Worm (Caenorhabditis elegans) whole organism, dauer: ENCODE measurements around the gene abu-7.

Experiments
- unc-62 ChIP-seq: sonication (generic microtip); optimal IDR thresholded peaks from 2 replicates; lab custom pipeline; 2017; ENCODE audit warnings: missing biosample characterization, missing genetic modification reagents, missing genetic modification characterization

The abu-7 gene

DNA sequence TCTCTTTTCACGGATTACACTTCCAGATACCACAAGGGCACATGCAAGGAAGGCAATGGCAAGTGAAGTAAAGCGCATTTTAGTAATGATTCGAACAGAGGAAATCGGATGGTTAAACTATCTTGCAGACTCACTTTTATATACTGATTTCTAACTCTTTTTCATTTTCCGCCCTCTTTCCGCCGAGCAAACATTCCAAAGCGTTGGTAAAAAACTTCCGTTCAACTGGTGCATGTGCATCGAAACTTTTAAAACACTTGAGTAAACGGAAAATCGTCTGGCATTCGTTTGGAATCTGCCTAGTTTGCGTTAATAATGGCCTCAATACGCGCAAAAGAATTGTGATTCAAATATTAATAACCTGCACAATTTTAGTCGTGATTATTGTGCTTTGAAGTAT is at the start of gene abu-7:
TSS of gene abu-7 (minus strand) at position 101 of the 400 bp plus-strand sequence.
- TF ChIP-seq unc-62: no peak

DNA sequence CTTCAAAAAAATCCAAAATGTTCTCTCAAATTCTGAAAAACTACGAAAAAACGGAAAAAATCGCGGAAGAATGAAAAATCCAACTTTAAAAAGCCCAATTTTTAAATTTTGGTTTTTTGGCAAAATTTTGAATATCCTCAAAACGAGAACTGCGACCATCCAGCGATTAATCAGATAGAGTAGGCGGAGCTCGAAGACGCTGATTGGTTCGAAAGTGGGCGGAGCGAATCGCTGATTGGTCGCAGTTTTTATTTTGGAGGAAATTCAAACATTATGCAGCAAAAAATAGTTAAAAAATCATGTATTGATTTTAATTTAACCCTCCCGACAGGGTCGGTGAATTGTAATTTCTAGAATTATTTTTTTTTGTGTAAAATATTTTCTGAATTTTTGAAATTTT is 49.1 kb upstream of the abu-7 start:
- no peak for TF ChIP-seq unc-62

DNA sequence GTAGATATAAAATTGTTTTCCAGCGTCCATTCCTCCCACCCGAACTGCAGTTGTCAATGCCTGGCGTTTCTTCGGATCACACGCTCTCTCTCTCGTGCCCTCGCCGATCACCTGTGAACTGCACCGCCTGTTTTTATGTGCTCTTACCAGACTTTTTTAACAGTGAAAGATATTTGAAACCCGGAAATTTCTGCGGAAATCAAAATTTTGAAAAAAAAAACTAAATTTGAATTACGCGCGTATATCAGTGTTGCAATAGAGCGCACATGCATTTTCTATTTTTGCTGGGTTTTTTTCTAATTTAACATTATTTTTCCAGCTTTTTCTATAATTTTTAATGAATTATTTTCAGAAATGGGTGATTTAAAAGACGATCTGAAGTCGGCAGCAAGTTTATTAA is 39.5 kb upstream of the abu-7 start, which contains the start of gene ttc-37:
TSS of gene ttc-37 (plus strand) at position 349 of the 400 bp plus-strand sequence.
- TF ChIP-seq unc-62: no peak

ce11 chrV:5203643-5204042 is 39.1 kb upstream of the abu-7 start:
- no peak for TF ChIP-seq unc-62

DNA sequence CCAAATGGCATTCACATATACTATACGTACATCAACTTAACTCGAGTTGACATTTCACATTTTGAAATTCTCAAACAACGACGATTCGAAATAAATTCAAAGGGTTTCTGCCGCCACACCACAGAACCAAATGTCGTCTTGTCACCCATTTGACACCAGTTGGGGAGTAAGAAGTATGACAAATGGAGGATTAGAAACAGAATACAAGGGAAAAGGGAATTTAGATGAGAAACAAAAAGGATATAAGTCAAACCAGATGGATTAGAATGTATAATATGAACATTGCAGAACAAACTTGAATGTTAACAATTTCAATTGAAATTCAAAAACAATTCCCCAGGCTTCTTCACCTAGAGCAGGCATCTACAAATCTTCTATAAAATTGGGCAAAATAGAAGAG is 37.1 kb upstream of the abu-7 start:
- TF ChIP-seq unc-62: no peak

- no peak for TF ChIP-seq unc-62
Measured at ce11 chrV:5200188-5200587, 35.6 kb upstream of the abu-7 start.

DNA sequence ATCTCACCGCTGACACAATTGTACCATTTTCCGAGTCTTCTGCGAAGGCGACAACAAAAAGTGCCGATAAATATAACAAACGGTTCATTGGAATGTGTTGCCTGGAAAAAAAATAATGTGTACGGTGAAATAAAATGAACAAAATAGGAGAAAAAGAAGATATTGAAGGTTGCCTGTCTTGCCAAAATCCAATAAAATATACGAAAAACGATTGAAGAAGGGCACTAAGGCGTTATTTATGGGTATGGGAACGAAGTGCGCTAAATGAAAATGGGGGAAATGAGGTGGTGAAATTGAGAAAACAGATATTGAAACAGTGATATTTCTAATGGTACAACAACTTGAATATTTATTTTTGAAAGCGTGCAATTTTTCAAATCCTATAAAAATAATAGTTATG is 33.7 kb upstream of the abu-7 start, which contains the start of gene Y47A7.2:
TSS of gene Y47A7.2 (minus strand) at position 101 of the 400 bp plus-strand sequence.
- no peak for TF ChIP-seq unc-62

DNA sequence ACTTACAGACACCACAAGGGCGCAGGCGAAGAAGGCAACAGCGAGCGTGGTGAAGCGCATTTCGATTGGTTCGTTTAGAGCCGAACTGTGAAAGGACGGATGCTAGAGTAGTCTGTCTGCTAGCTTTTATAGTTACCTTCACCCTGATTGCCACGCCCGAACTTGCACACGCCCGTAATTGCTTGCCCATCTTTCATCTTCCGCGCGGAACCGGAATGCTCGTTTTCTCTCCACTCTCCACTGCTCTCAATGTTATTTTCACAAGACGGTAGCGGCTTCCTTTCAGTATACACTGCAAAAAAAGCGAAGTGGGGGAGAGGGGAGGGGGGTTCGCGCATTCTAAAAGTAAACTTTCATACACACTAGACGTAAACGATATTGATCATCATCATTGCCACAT is 29.9 kb upstream of the abu-7 start, which contains the start of gene abu-8:
TSS of gene abu-8 (minus strand) at position 101 of the 400 bp plus-strand sequence.
- TF ChIP-seq unc-62: no peak

DNA sequence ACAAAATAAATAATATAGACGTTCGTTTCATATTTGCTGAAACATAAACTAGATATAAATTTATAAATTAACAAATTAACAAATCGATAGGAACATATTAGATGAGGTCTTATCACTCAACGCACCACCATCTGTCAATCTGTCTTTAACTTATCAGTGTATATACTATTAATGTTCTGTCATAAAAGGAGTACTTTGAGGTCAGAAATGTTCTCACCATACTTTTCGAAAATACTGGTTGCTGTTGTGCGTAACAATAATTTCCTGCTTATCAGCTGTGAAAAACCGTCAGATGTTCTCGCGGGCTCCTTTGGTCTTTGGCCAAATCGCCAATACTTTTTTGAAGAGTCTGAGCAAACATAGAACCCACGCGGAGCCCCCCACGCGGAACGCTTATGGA is 27.9 kb upstream of the abu-7 start, which contains the start of gene C03A7.13:
TSS of gene C03A7.13 (minus strand) at position 43 of the 400 bp plus-strand sequence.
- no peak for TF ChIP-seq unc-62

DNA sequence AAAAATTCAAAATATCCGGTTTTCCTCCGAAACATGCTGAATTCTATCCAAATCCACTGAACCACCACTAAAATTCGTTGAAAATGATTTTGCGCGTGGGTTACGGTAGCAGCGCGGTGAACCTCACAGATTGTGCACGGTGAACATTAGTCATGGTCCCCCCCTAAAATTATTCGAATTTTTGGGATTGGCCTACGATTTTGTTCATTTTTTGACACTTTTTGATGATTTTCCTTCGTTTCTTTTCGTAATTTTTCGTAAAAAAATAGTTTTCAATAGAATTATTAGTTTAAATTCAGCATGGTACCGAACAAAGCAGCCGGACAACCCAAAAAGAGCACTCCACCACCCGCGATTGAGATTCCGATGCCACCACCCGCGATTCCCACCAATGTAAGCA is 17.0 kb upstream of the abu-7 start, which contains the start of gene C03A7.2:
TSS of gene C03A7.2 (plus strand) at position 301 of the 400 bp plus-strand sequence.
- TF ChIP-seq unc-62: no peak

ce11 chrV:5178051-5178450 is 13.5 kb upstream of the abu-7 start:
- TF ChIP-seq unc-62: no peak

- TF ChIP-seq unc-62: no peak
Measured at ce11 chrV:5177209-5177608, 12.6 kb upstream of the abu-7 start, which contains the start of gene ugt-51. TSS of gene ugt-51 (minus strand) at chrV:5177309.

ce11 chrV:5172833-5173232 is 8.3 kb upstream of the abu-7 start, which contains the start of gene srt-65:
TSS of gene srt-65 (minus strand) at chrV:5172933.
- no peak for TF ChIP-seq unc-62

- TF ChIP-seq unc-62: no peak
Measured at ce11 chrV:5169586-5169985, 5.0 kb upstream of the abu-7 start, which contains the start of gene srt-64. TSS of gene srt-64 (minus strand) at chrV:5169686.

DNA sequence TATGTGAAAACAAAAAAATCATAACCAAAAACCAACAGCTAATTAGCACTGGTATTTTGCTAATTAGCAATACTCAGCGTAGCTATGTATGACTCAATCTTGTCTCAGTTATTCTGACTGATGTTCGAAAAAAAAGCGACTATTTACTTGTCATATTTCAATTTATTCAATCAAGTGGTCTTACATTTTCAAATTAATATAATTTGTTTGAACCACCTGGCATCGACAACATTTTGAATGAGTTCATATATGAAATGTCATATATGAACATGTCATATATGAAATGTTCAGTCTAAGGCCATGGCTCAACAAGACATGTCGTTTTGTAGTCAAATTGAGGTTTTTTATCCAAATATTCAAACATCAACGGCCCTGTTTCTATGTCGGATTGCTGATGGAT is 844 bp upstream of the abu-7 start, which contains the start of gene srw-140:
TSS of gene srw-140 (plus strand) at position 301 of the 400 bp plus-strand sequence.
- TF ChIP-seq unc-62: no peak

- TF ChIP-seq unc-62: no peak
Measured at ce11 chrV:5161792-5162191, 2.8 kb downstream of the abu-7 start, which contains the start of gene abu-6. TSS of gene abu-6 (minus strand) at chrV:5161892.

DNA sequence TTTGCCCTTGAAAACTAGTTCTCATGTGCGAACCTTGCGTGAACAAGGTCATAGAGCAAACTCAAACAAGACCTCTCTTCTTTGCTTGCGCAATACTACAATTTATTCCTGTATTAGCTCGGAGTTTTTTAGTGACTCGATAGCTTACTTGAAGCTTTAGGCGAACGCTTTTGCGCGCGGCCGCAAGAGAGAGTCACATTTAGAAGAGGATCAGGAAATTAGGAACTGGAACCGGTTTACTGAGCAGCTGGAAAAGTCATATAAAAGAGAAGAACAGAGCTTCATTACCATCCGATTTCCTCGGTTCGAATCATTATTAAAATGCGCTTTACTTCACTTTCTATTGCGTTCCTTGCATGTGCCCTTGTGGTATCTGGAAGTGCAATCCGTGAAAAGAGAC is 6.3 kb downstream of the abu-7 start, which contains the start of gene abu-15:
TSS of gene abu-15 (plus strand) at position 301 of the 400 bp plus-strand sequence.
- TF ChIP-seq unc-62: no peak

DNA sequence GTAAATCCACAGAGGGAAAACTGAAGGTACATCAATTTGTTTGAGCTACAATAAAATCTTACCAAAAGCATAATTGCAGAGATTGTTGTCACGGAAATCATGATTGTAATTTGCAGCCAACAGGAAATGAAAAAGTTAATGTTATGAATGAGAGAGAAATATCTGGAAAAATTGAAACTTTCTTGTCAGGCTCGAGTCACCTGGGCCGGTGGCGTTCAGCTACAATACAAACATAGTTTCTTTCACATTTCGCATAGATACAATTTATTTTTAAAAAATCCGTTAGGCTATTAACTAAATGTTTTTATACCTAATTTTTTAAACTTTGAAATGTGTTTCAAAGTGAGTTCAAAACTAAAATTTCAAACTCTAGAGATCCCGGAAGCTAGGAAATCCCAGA is 6.9 kb downstream of the abu-7 start, which contains the start of gene srx-39:
TSS of gene srx-39 (minus strand) at position 101 of the 400 bp plus-strand sequence.
- TF ChIP-seq unc-62: no peak
